Worm (Caenorhabditis elegans) whole organism, mixed stage, embryonic: ENCODE data around the gene C28C12.12.
A peak's percentile ranks its signal among the peaks of the same experiment; 100 is the strongest.

Source experiments
- M03D4.4 ChIP-seq: sonication (generic microtip); optimal IDR thresholded peaks from 2 replicates; lab custom pipeline; 2017; ENCODE audit warnings: mild to moderate bottlenecking, missing genetic modification characterization, missing compliant biosample characterization
- bed-3 ChIP-seq: fragments of 200-800 bp; sonication (Bioruptor generic); optimal IDR thresholded peaks from 3 replicates; lab custom pipeline; 2018; ENCODE audit warnings: mild to moderate bottlenecking, missing genetic modification characterization, moderate library complexity, missing compliant biosample characterization
- blmp-1 ChIP-seq: fragments of 150-350 bp; optimal IDR thresholded peaks from 2 replicates; lab custom pipeline; 2014; ENCODE audit warnings: missing biosample characterization, missing genetic modification characterization
- ceh-39 ChIP-seq: fragments of 150-350 bp; optimal IDR thresholded peaks from 2 replicates; lab custom pipeline; 2014; ENCODE audit warnings: missing biosample characterization, missing genetic modification characterization
- ceh-43 ChIP-seq: fragments of 200-800 bp; sonication (Bioruptor generic); optimal IDR thresholded peaks from 2 replicates; lab custom pipeline; 2018; ENCODE audit warnings: mild to moderate bottlenecking, missing genetic modification characterization, moderate library complexity, missing compliant biosample characterization
- ceh-83 ChIP-seq: fragments of 200-800 bp; sonication (Bioruptor generic); optimal IDR thresholded peaks from 2 replicates; lab custom pipeline; 2018; ENCODE audit warnings: mild to moderate bottlenecking, missing genetic modification characterization, missing compliant biosample characterization
- ces-1 ChIP-seq: fragments of 150-350 bp; optimal IDR thresholded peaks from 2 replicates; lab custom pipeline; 2014; ENCODE audit warnings: missing biosample characterization, missing genetic modification reagents, missing genetic modification characterization
- cnd-1 ChIP-seq: fragments of 200-800 bp; sonication (Bioruptor generic); optimal IDR thresholded peaks from 2 replicates; lab custom pipeline; 2018; ENCODE audit warnings: mild to moderate bottlenecking, missing genetic modification characterization, missing compliant biosample characterization
- drap-1 ChIP-seq: fragments of 200-800 bp; sonication (Bioruptor generic); optimal IDR thresholded peaks from 3 replicates; lab custom pipeline; 2018; ENCODE audit warnings: mild to moderate bottlenecking, missing genetic modification characterization, missing compliant biosample characterization
- elt-1 ChIP-seq: sonication (generic microtip); optimal IDR thresholded peaks from 2 replicates; lab custom pipeline; 2017; ENCODE audit warnings: missing genetic modification characterization, mild to moderate bottlenecking, missing compliant biosample characterization, antibody characterized with exemption, moderate library complexity, borderline replicate concordance; ENCODE audit not compliant: insufficient read depth
- elt-3 ChIP-seq: fragments of 150-350 bp; optimal IDR thresholded peaks from 2 replicates; lab custom pipeline; 2014; ENCODE audit warnings: missing biosample characterization, missing genetic modification characterization
- ham-2 ChIP-seq: fragments of 200-800 bp; sonication (Bioruptor generic); optimal IDR thresholded peaks from 2 replicates; lab custom pipeline; 2018; ENCODE audit warnings: mild to moderate bottlenecking, missing genetic modification characterization, missing compliant biosample characterization
- hlh-1 ChIP-seq: fragments of 150-350 bp; optimal IDR thresholded peaks from 2 replicates; lab custom pipeline; 2014; ENCODE audit warnings: missing biosample characterization, missing genetic modification reagents, missing genetic modification characterization
- lin-13 ChIP-seq: fragments of 150-350 bp; optimal IDR thresholded peaks from 2 replicates; lab custom pipeline; 2014; ENCODE audit warnings: missing biosample characterization, missing genetic modification characterization
- lin-32 ChIP-seq: fragments of 200-800 bp; sonication (Bioruptor generic); optimal IDR thresholded peaks from 2 replicates; lab custom pipeline; 2018; ENCODE audit warnings: mild to moderate bottlenecking, missing genetic modification characterization, missing compliant biosample characterization
- lsy-2 ChIP-seq: fragments of 150-350 bp; optimal IDR thresholded peaks from 2 replicates; lab custom pipeline; 2014; ENCODE audit warnings: missing biosample characterization, missing genetic modification characterization
- mab-5 ChIP-seq: fragments of 150-350 bp; optimal IDR thresholded peaks from 2 replicates; lab custom pipeline; 2014; ENCODE audit warnings: missing biosample characterization, missing genetic modification characterization
- mep-1 ChIP-seq: fragments of 150-350 bp; optimal IDR thresholded peaks from 2 replicates; lab custom pipeline; 2017; ENCODE audit warnings: missing biosample characterization, missing genetic modification reagents, missing genetic modification characterization, inconsistent platforms
- mls-2 ChIP-seq: sonication (generic microtip); optimal IDR thresholded peaks from 2 replicates; lab custom pipeline; 2016; ENCODE audit warnings: mild to moderate bottlenecking, missing genetic modification characterization, moderate library complexity, missing compliant biosample characterization
- nhr-12 ChIP-seq: fragments of 150-350 bp; optimal IDR thresholded peaks from 2 replicates; lab custom pipeline; 2014; ENCODE audit warnings: missing biosample characterization, missing genetic modification characterization
- nhr-2 ChIP-seq: fragments of 150-350 bp; optimal IDR thresholded peaks from 2 replicates; lab custom pipeline; 2014; ENCODE audit warnings: missing biosample characterization, missing genetic modification characterization
- nhr-237 ChIP-seq: fragments of 150-350 bp; optimal IDR thresholded peaks from 2 replicates; lab custom pipeline; 2014; ENCODE audit warnings: missing biosample characterization, missing genetic modification characterization
- nhr-28 ChIP-seq: fragments of 150-350 bp; optimal IDR thresholded peaks from 2 replicates; lab custom pipeline; 2014; ENCODE audit warnings: missing biosample characterization, missing genetic modification characterization
- nhr-76 ChIP-seq: sonication (generic microtip); optimal IDR thresholded peaks from 2 replicates; lab custom pipeline; 2017; ENCODE audit warnings: missing biosample characterization, missing genetic modification characterization
- sem-2 ChIP-seq: fragments of 200-800 bp; sonication (Bioruptor generic); optimal IDR thresholded peaks from 2 replicates; lab custom pipeline; 2018; ENCODE audit warnings: mild to moderate bottlenecking, missing genetic modification characterization, missing compliant biosample characterization
- snpc-4 ChIP-seq: fragments of 150-350 bp; optimal IDR thresholded peaks from 2 replicates; lab custom pipeline; 2014; ENCODE audit warnings: missing biosample characterization, missing genetic modification characterization
- sptf-1 ChIP-seq: sonication (generic microtip); optimal IDR thresholded peaks from 2 replicates; lab custom pipeline; 2017; ENCODE audit warnings: mild to moderate bottlenecking, missing genetic modification characterization, moderate library complexity, missing compliant biosample characterization
- tbx-8 ChIP-seq: fragments of 200-800 bp; sonication (Bioruptor generic); optimal IDR thresholded peaks from 2 replicates; lab custom pipeline; 2018; ENCODE audit warnings: mild to moderate bottlenecking, missing genetic modification characterization, moderate library complexity, missing compliant biosample characterization
- unc-120 ChIP-seq: sonication (generic microtip); optimal IDR thresholded peaks from 2 replicates; lab custom pipeline; 2017; ENCODE audit warnings: missing genetic modification characterization, missing compliant biosample characterization; ENCODE audit not compliant: poor library complexity, severe bottlenecking
- unc-39 ChIP-seq: fragments of 150-350 bp; optimal IDR thresholded peaks from 2 replicates; lab custom pipeline; 2014; ENCODE audit warnings: missing biosample characterization, missing genetic modification characterization
- unc-62 ChIP-seq: fragments of 150-350 bp; optimal IDR thresholded peaks from 2 replicates; lab custom pipeline; 2014; ENCODE audit warnings: missing biosample characterization, missing genetic modification reagents, missing genetic modification characterization
- zip-8 ChIP-seq: fragments of 150-350 bp; optimal IDR thresholded peaks from 2 replicates; lab custom pipeline; 2014; ENCODE audit warnings: missing biosample characterization, missing genetic modification characterization
- ztf-11 ChIP-seq: fragments of 150-350 bp; optimal IDR thresholded peaks from 2 replicates; lab custom pipeline; 2014; ENCODE audit warnings: missing biosample characterization, missing genetic modification characterization

Gene C28C12.12

ce11 chrIV:8529039-8529438, 32.9 kb upstream of the C28C12.12 start:
- TF ChIP-seq ceh-83 (GFP tag; lab: Kevin White, UChicago): no peak

ce11 chrIV:8528345-8528744, 32.2 kb upstream of the C28C12.12 start:
- TF ChIP-seq M03D4.4 (tag; lab: Kevin White, UChicago): no peak
- no peak for TF ChIP-seq ceh-43 (GFP tag; lab: Kevin White, UChicago)
- no peak for TF ChIP-seq zip-8 (tag; lab: Kevin White, UChicago)
- TF ChIP-seq hlh-1: no peak
- TF ChIP-seq, all 35 proteins: peak for 0

- TF ChIP-seq blmp-1 (tag; lab: Kevin White, UChicago) (no peak), ztf-11 (tag; lab: Kevin White, UChicago) (no peak), ces-1 (GFP tag; lab: Kevin White, UChicago) (no peak), snpc-4 (tag; lab: Kevin White, UChicago) (no peak), nhr-12 (tag; lab: Kevin White, UChicago) (no peak), mab-5 (tag; lab: Kevin White, UChicago) (no peak), mep-1 (tag; lab: Kevin White, UChicago) (no peak), nhr-2 (tag; lab: Kevin White, UChicago) (no peak), elt-3 (tag; lab: Kevin White, UChicago) (peak; percentile 69), mls-2 (tag; lab: Kevin White, UChicago) (no peak), ceh-83 (GFP tag; lab: Kevin White, UChicago) (no peak), lin-13 (tag; lab: Kevin White, UChicago) (no peak), lin-32 (GFP tag; lab: Kevin White, UChicago) (no peak), sptf-1 (tag; lab: Kevin White, UChicago) (no peak), unc-120 (peak; percentile 22), sem-2 (GFP tag; lab: Kevin White, UChicago) (no peak), unc-62 (GFP tag; lab: Kevin White, UChicago) (peak; percentile 35), bed-3 (no peak), tbx-8 (GFP tag; lab: Kevin White, UChicago) (no peak), drap-1 (no peak)
- TF ChIP-seq, all 35 proteins: peak for 3
Observed at ce11 chrIV:8527598-8528012, 31.4 kb upstream of the C28C12.12 start.

ce11 chrIV:8526579-8526978, 30.4 kb upstream of the C28C12.12 start:
- TF ChIP-seq nhr-28 (no peak), ceh-39 (no peak), nhr-2 (tag; lab: Kevin White, UChicago) (no peak), mep-1 (tag; lab: Kevin White, UChicago) (no peak), mab-5 (tag; lab: Kevin White, UChicago) (no peak), sem-2 (GFP tag; lab: Kevin White, UChicago) (no peak), unc-39 (no peak), nhr-12 (tag; lab: Kevin White, UChicago) (no peak), M03D4.4 (tag; lab: Kevin White, UChicago) (no peak), ham-2 (GFP tag; lab: Kevin White, UChicago) (no peak), snpc-4 (tag; lab: Kevin White, UChicago) (no peak), ceh-83 (GFP tag; lab: Kevin White, UChicago) (no peak), cnd-1 (tag; lab: Kevin White, UChicago) (no peak), drap-1 (no peak), lsy-2 (tag; lab: Kevin White, UChicago) (no peak)

ce11 chrIV:8526050-8526449, 29.9 kb upstream of the C28C12.12 start:
- no peak for TF ChIP-seq mab-5 (tag; lab: Kevin White, UChicago)
- TF ChIP-seq ceh-39: no peak
- TF ChIP-seq mls-2 (tag; lab: Kevin White, UChicago): no peak
- TF ChIP-seq nhr-237 (tag; lab: Kevin White, UChicago): no peak
- TF ChIP-seq unc-120: peak; percentile 47
- no peak for TF ChIP-seq drap-1
- TF ChIP-seq ceh-43 (GFP tag; lab: Kevin White, UChicago): no peak
- no peak for TF ChIP-seq elt-3 (tag; lab: Kevin White, UChicago)
- no peak for TF ChIP-seq nhr-2 (tag; lab: Kevin White, UChicago)
- no peak for TF ChIP-seq unc-39
- TF ChIP-seq elt-1: no peak
- TF ChIP-seq nhr-28: no peak
- peak; percentile 70 for TF ChIP-seq unc-62 (GFP tag; lab: Kevin White, UChicago)
- no peak for TF ChIP-seq lin-32 (GFP tag; lab: Kevin White, UChicago)
- TF ChIP-seq mep-1 (tag; lab: Kevin White, UChicago): no peak
- no peak for TF ChIP-seq M03D4.4 (tag; lab: Kevin White, UChicago)
- TF ChIP-seq lin-13 (tag; lab: Kevin White, UChicago): no peak
- TF ChIP-seq bed-3: no peak
- no peak for TF ChIP-seq lsy-2 (tag; lab: Kevin White, UChicago)
- TF ChIP-seq ceh-83 (GFP tag; lab: Kevin White, UChicago): no peak
- no peak for TF ChIP-seq nhr-12 (tag; lab: Kevin White, UChicago)
- no peak for TF ChIP-seq zip-8 (tag; lab: Kevin White, UChicago)
- TF ChIP-seq hlh-1: peak; percentile 55
- no peak for TF ChIP-seq tbx-8 (GFP tag; lab: Kevin White, UChicago)
- no peak for TF ChIP-seq nhr-76 (tag; lab: Kevin White, UChicago)
